Worm (Caenorhabditis elegans): ENCODE measurements around the gene mml-1.
"Not testable (repeated sequence)": the region's sequence is repeated elsewhere in the genome, so short reads cannot be mapped to it uniquely, and the experiment has no call there.

- TF ChIP-seq snpc-4 (tag; optimal IDR thresholded peaks at IDR 0.05) = peak; percentile 69
- TF ChIP-seq nhr-76 (tag; optimal IDR thresholded peaks at IDR 0.05); lin-35 (GFP tag; optimal IDR thresholded peaks at IDR 0.05); elt-3 (tag; optimal IDR thresholded peaks at IDR 0.05): not testable (repeated sequence)
These were observed 40.5 kb downstream of the mml-1 start for ce11 chrIII:7333906-7334531.
